Worm (Caenorhabditis elegans) whole organism, young adult: Measurements from ENCODE around the gene pmp-2.

ENCODE experiments used
- B0019.2 ChIP-seq: fragments of 200-800 bp; sonication (Bioruptor generic); conservative IDR thresholded peaks from 2 replicates; pipeline ENCODE4 v1.3.6; 2022; ENCODE audit warnings: missing genetic modification reagents, missing genetic modification characterization, missing compliant biosample characterization
- D2030.7 ChIP-seq: fragments of 200-800 bp; sonication (Bioruptor generic); IDR thresholded peaks from 2 replicates; pipeline ENCODE4 v1.3.6; 2022; ENCODE audit warnings: missing genetic modification reagents, missing genetic modification characterization, missing compliant biosample characterization
- F10E7.11 ChIP-seq: sonication (generic microtip); optimal IDR thresholded peaks from 2 replicates; lab custom pipeline; 2017; ENCODE audit warnings: mild to moderate bottlenecking, missing genetic modification characterization, moderate library complexity, missing compliant biosample characterization
- F33H1.4 ChIP-seq: fragments of 200-800 bp; sonication (Bioruptor generic); IDR thresholded peaks from 2 replicates; pipeline ENCODE4 v1.3.6; 2022; ENCODE audit warnings: missing genetic modification reagents, missing genetic modification characterization, missing compliant biosample characterization
- F57C9.4 ChIP-seq: sonication (generic microtip); optimal IDR thresholded peaks from 2 replicates; lab custom pipeline; 2017; ENCODE audit warnings: mild to moderate bottlenecking, missing genetic modification characterization, missing compliant biosample characterization
- K12H6.12 ChIP-seq: fragments of 200-800 bp; sonication (Bioruptor generic); optimal IDR thresholded peaks from 2 replicates; lab custom pipeline; 2018; ENCODE audit warnings: mild to moderate bottlenecking, missing genetic modification characterization, missing compliant biosample characterization
- ZK185.1 ChIP-seq: sonication (generic microtip); optimal IDR thresholded peaks from 2 replicates; lab custom pipeline; 2016; ENCODE audit warnings: mild to moderate bottlenecking, missing genetic modification characterization, missing compliant biosample characterization; ENCODE audit not compliant: poor library complexity, severe bottlenecking
- aptf-2 ChIP-seq: fragments of 200-800 bp; sonication (Bioruptor generic); conservative IDR thresholded peaks from 2 replicates; pipeline ENCODE4 v1.3.6; 2022; ENCODE audit warnings: missing genetic modification reagents, missing genetic modification characterization, missing compliant biosample characterization
- aptf-3 ChIP-seq: fragments of 200-800 bp; sonication (Bioruptor generic); IDR thresholded peaks from 2 replicates; pipeline ENCODE4 v1.3.6; 2022; ENCODE audit warnings: missing genetic modification characterization, missing compliant biosample characterization
- athp-1 ChIP-seq: sonication (generic microtip); optimal IDR thresholded peaks from 2 replicates; lab custom pipeline; 2017; ENCODE audit warnings: mild to moderate bottlenecking, missing genetic modification characterization, missing compliant biosample characterization
- ccch-3 ChIP-seq: fragments of 200-800 bp; sonication (Bioruptor generic); optimal IDR thresholded peaks from 2 replicates; lab custom pipeline; 2018; ENCODE audit warnings: mild to moderate bottlenecking, missing genetic modification characterization, missing compliant biosample characterization
- cebp-1 ChIP-seq, 2 experiments: fragments of 200-800 bp in 1 of 2; sonication (Bioruptor generic) in 1 of 2; sonication (generic microtip) in 1 of 2; IDR thresholded peaks in 1 of 2; optimal IDR thresholded peaks in 1 of 2; 2 replicates each; pipeline versions ENCODE4 v1.3.6 to Lab custom; 2017 to 2022; ENCODE audit warnings: missing compliant biosample characterization in 2 of 2, missing genetic modification characterization in 2 of 2, mild to moderate bottlenecking in 1 of 2, missing genetic modification reagents in 1 of 2, moderate library complexity in 1 of 2
- cebp-2 ChIP-seq: fragments of 200-800 bp; sonication (Bioruptor generic); IDR thresholded peaks from 2 replicates; pipeline ENCODE4 v1.3.6; 2022; ENCODE audit warnings: missing genetic modification characterization, missing compliant biosample characterization
- ceh-79 ChIP-seq: sonication (generic microtip); optimal IDR thresholded peaks from 2 replicates; lab custom pipeline; 2017; ENCODE audit warnings: mild to moderate bottlenecking, missing genetic modification characterization, missing compliant biosample characterization
- ceh-91 ChIP-seq: fragments of 200-800 bp; sonication (Bioruptor generic); IDR thresholded peaks from 2 replicates; pipeline ENCODE4 v1.3.6; 2022; ENCODE audit warnings: missing genetic modification reagents, missing genetic modification characterization, missing compliant biosample characterization
- chd-7 ChIP-seq: sonication (generic microtip); optimal IDR thresholded peaks from 2 replicates; lab custom pipeline; 2016; ENCODE audit warnings: mild to moderate bottlenecking, missing genetic modification characterization, moderate library complexity, missing compliant biosample characterization
- dox-1 ChIP-seq: fragments of 200-800 bp; sonication (Bioruptor generic); IDR thresholded peaks from 2 replicates; pipeline ENCODE4 v1.3.6; 2022; ENCODE audit warnings: missing genetic modification reagents, missing genetic modification characterization, missing compliant biosample characterization
- ekl-4 ChIP-seq: fragments of 200-800 bp; sonication (Bioruptor generic); IDR thresholded peaks from 2 replicates; pipeline ENCODE4 v1.3.6; 2022; ENCODE audit warnings: missing genetic modification reagents, missing genetic modification characterization, missing compliant biosample characterization
- gei-17 ChIP-seq: fragments of 200-800 bp; sonication (Bioruptor generic); optimal IDR thresholded peaks from 2 replicates; lab custom pipeline; 2018; ENCODE audit warnings: mild to moderate bottlenecking, missing genetic modification characterization, missing compliant biosample characterization
- hmg-1.2 ChIP-seq: fragments of 200-800 bp; sonication (Bioruptor generic); IDR thresholded peaks from 2 replicates; pipeline ENCODE4 v1.3.6; 2022; ENCODE audit warnings: missing genetic modification reagents, missing genetic modification characterization, missing compliant biosample characterization
- hmg-20 ChIP-seq: fragments of 200-800 bp; sonication (Bioruptor generic); IDR thresholded peaks from 2 replicates; pipeline ENCODE4 v1.3.6; 2022; ENCODE audit warnings: missing genetic modification reagents, missing genetic modification characterization, missing compliant biosample characterization
- lin-26 ChIP-seq: fragments of 200-800 bp; sonication (Bioruptor generic); IDR thresholded peaks from 2 replicates; pipeline ENCODE4 v1.3.6; 2022; ENCODE audit warnings: missing genetic modification reagents, missing genetic modification characterization, missing compliant biosample characterization
- lin-35 ChIP-seq, 3 experiments: fragments of 150-350 bp in 2 of 3; sonication (generic microtip) in 1 of 3; optimal IDR thresholded peaks; 2 replicates each; lab custom pipeline; 2014 to 2018; ENCODE audit warnings: missing biosample characterization in 3 of 3, missing genetic modification characterization in 3 of 3, missing genetic modification reagents in 3 of 3
- lin-54 ChIP-seq: fragments of 200-800 bp; sonication (Bioruptor generic); optimal IDR thresholded peaks from 2 replicates; lab custom pipeline; 2018; ENCODE audit warnings: mild to moderate bottlenecking, missing genetic modification characterization, missing compliant biosample characterization
- lir-1 ChIP-seq: fragments of 200-800 bp; sonication (Bioruptor generic); conservative IDR thresholded peaks from 2 replicates; pipeline ENCODE4 v1.3.6; 2022; ENCODE audit warnings: missing genetic modification reagents, missing genetic modification characterization, missing compliant biosample characterization
- lsl-1 ChIP-seq: fragments of 200-800 bp; sonication (Bioruptor generic); optimal IDR thresholded peaks from 2 replicates; lab custom pipeline; 2018; ENCODE audit warnings: mild to moderate bottlenecking, missing genetic modification characterization, moderate library complexity, missing compliant biosample characterization
- madf-10 ChIP-seq: sonication (generic microtip); optimal IDR thresholded peaks from 2 replicates; lab custom pipeline; 2016; ENCODE audit warnings: mild to moderate bottlenecking, missing genetic modification characterization, missing compliant biosample characterization
- madf-3 ChIP-seq: fragments of 200-800 bp; sonication (Bioruptor generic); IDR thresholded peaks from 2 replicates; pipeline ENCODE4 v1.3.6; 2022; ENCODE audit warnings: missing genetic modification reagents, missing genetic modification characterization, missing compliant biosample characterization
- madf-8 ChIP-seq: fragments of 200-800 bp; sonication (Bioruptor generic); conservative IDR thresholded peaks from 2 replicates; pipeline ENCODE4 v1.3.6; 2022; ENCODE audit warnings: missing genetic modification reagents, missing genetic modification characterization, missing compliant biosample characterization
- mcd-1 ChIP-seq: fragments of 200-800 bp; sonication (Bioruptor generic); IDR thresholded peaks from 2 replicates; pipeline ENCODE4 v1.3.6; 2022; ENCODE audit warnings: missing genetic modification reagents, missing genetic modification characterization, missing compliant biosample characterization
- mxl-1 ChIP-seq: sonication (generic microtip); optimal IDR thresholded peaks from 2 replicates; lab custom pipeline; 2016; ENCODE audit warnings: missing genetic modification characterization, missing compliant biosample characterization
- nhr-80 ChIP-seq: sonication (generic microtip); optimal IDR thresholded peaks from 2 replicates; lab custom pipeline; 2016; ENCODE audit warnings: missing genetic modification characterization, missing compliant biosample characterization
- repo-1 ChIP-seq: sonication (generic microtip); optimal IDR thresholded peaks from 2 replicates; lab custom pipeline; 2017; ENCODE audit warnings: mild to moderate bottlenecking, missing genetic modification characterization, missing compliant biosample characterization
- zim-3 ChIP-seq: sonication (generic microtip); optimal IDR thresholded peaks from 2 replicates; lab custom pipeline; 2017; ENCODE audit warnings: mild to moderate bottlenecking, missing genetic modification characterization, moderate library complexity, missing compliant biosample characterization
- ztf-28 ChIP-seq: fragments of 200-800 bp; sonication (Bioruptor generic); IDR thresholded peaks from 2 replicates; pipeline ENCODE4 v1.3.6; 2022; ENCODE audit warnings: missing genetic modification reagents, missing genetic modification characterization, missing compliant biosample characterization

pmp-2 gene

DNA sequence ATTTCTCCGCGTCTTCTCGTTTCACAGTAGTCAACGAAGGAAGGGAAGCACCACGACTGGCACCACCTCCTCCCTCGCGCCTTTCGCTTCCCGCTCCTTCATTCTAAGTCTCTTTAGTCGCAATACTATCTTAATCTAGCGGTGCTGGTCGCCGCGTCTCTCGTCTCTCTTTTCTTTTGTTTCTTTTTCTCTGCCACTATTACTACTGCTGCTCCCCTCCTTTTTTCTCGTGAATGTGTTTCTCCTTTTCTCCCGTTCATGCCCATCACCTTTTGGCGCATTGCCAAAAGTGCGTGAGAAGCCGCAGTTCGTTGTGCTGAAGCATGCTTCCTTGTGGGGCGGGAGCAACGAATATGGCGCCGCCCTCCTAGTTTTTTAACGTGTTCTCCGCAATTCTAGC lies 38.9 kb upstream of the pmp-2 start (continued):
- TF ChIP-seq hmg-1.2 = peak; percentile 89
- TF ChIP-seq lin-54 (GFP tag; lab: Kevin White, UChicago) = peak; percentile 41

DNA sequence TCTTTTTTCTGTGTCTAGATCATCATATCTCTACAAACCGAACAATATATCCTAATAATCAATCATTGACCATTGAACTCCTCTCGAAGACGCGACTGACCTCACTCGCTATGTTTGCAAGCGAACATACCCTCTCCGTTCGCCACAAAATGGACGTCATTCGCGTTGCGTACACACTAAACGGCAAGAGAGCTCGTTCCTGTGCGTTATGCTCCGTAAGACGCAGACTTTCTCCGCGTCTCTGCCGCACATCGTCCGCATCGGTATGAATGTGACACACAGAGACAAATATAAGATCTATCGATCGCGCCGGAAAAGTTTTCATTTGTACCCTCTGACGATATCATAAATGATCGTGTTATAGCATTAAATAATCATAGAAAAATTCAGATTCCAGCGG lies 38.4 kb upstream of the pmp-2 start:
- TF ChIP-seq gei-17 (no peak), madf-3 (GFP tag; lab: Robert Waterston, UW) (0 out of 2 replicates have a peak, but pooled peaks have one; percentile 44)

DNA sequence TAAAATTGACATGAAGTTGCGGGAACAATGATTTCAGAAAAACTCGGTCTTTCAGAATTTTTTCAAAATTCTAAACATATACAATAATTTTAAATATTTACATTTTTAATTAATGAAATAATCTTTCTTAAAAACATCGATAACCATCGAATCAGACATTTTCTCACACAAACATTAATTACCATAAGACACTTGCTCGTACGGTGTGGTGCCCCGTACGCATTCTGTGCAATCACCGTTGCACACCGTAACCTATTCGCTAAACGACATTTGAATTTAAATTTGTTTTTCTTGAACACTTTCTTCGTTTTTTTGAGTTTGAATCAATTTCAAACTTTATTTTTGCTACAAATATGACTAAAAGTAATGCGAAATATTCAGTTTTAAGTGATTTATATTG lies 36.2 kb upstream of the pmp-2 start:
- TF ChIP-seq lin-26 (GFP tag; lab: Robert Waterston, UW) (no peak), ekl-4 (no peak), cebp-1 (GFP tag; IDR thresholded peaks at IDR 0.05; lab: Robert Waterston, UW) (no peak), cebp-1 (tag; optimal IDR thresholded peaks at IDR 0.05; lab: Kevin White, UChicago) (no peak), hmg-20 (GFP tag; lab: Robert Waterston, UW) (no peak), lin-35 (GFP tag; optimal IDR thresholded peaks at IDR 0.05; lab: Kevin White, UChicago) (no peak), madf-10 (tag; lab: Kevin White, UChicago) (no peak), athp-1 (peak; percentile 90), D2030.7 (GFP tag; lab: Robert Waterston, UW) (no peak), chd-7 (tag; lab: Kevin White, UChicago) (no peak), repo-1 (tag; lab: Kevin White, UChicago) (no peak), ztf-28 (GFP tag; lab: Robert Waterston, UW) (no peak), B0019.2 (no peak), aptf-3 (GFP tag; lab: Robert Waterston, UW) (no peak), ccch-3 (GFP tag; lab: Kevin White, UChicago) (no peak), K12H6.12 (no peak), madf-8 (GFP tag; lab: Robert Waterston, UW) (0 out of 2 replicates have a peak, but pooled peaks have one; percentile 7), cebp-2 (GFP tag; lab: Robert Waterston, UW) (no peak), mcd-1 (GFP tag; lab: Robert Waterston, UW) (no peak), ceh-79 (no peak), lsl-1 (GFP tag; lab: Kevin White, UChicago) (peak; percentile 89), F10E7.11 (tag; lab: Kevin White, UChicago) (no peak), ceh-91 (GFP tag; lab: Robert Waterston, UW) (0 out of 2 replicates have a peak, but pooled peaks have one; percentile 29), dox-1 (GFP tag; lab: Robert Waterston, UW) (no peak), gei-17 (no peak), aptf-2 (GFP tag; lab: Robert Waterston, UW) (no peak), zim-3 (tag; lab: Kevin White, UChicago) (no peak), F33H1.4 (GFP tag; lab: Robert Waterston, UW) (peak; percentile 20; the same call in 1 of the 2 replicates), mxl-1 (no peak), lir-1 (no peak), ZK185.1 (no peak)
- TF ChIP-seq, all 124 proteins: peak for 5

DNA sequence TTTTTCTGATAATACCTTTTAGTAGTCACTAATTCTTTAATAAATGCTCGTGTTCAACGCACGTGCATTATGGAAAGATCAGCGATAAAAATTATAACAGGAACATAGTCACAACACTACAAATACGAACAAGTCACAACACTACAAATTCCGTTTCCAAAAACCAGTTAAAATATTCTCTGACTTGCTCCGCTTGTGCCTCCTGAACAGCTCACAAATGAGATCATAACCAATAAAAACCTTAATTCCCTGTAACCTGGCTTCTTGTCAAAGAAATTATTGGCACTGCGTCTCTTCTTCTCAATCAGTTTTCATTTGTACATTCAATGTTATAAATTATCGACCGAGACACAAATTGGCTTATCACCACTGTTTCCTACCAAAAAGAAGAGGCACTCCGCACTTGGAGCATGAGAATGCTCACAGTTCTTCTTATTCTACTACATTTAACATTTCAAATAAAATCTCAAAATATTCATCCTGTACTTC lies 31.8 kb upstream of the pmp-2 start, which contains the start of gene B0252.1:
TSS of gene B0252.1 (plus strand) at position 318 of the 489 bp plus-strand sequence.
- TF ChIP-seq F57C9.4 = no peak
- peak; percentile 77 for TF ChIP-seq nhr-80 (tag; lab: Kevin White, UChicago)
